Fruit fly (Drosophila melanogaster): ENCODE measurements around the gene AsnRS.

dm6 chr2L:19109625-19110204 is 22.0 kb downstream of the AsnRS start, which contains the start of gene amd:
- TF ChIP-seq bab1 (GFP tag; optimal IDR thresholded peaks at IDR 0.05) (no peak), CG12768 (GFP tag; optimal IDR thresholded peaks at IDR 0.05) (no peak), pad (GFP tag; optimal IDR thresholded peaks at IDR 0.05) (no peak), Hr96 (GFP tag; optimal IDR thresholded peaks at IDR 0.05) (no peak), tj (GFP tag; optimal IDR thresholded peaks at IDR 0.05) (no peak)

All from whole organism, adult.